Worm (Caenorhabditis elegans): Measurements from ENCODE around the gene idpp-5.

DNA sequence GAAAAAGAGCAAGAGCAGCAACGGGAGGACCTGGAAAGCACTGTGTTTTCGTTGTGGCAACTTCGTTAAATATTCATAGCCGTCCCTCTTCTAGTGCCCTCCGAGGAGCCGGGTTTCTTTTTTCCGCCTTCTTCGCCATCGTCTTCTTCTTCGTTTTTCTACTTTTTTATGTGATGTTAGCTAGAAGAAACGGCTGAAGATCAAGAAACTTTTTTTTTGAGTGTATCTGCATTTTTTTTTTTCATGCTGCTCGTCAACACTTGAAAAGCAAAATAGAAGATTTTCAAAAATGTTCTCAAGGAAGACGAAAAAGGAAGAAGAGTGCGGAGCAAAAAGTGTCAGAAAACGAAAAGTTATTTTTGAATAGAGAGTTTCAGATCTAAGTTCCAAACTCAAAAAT, 34.7 kb upstream of the idpp-5 start:
- TF ChIP-seq nhr-12 (tag; optimal IDR thresholded peaks at IDR 0.05) (no peak), mls-2 (tag; optimal IDR thresholded peaks at IDR 0.05) (no peak)

Data from whole organism, mixed stage, embryonic.